Worm (Caenorhabditis elegans): ENCODE data around the gene ZK1290.11.

Gene ZK1290.11

ce11 chrII:7562616-7563015 lies 1.2 kb upstream of the ZK1290.11 start:
- no peak for TF ChIP-seq fkh-2 (tag; optimal IDR thresholded peaks at IDR 0.05)
- TF ChIP-seq nhr-237 (tag; optimal IDR thresholded peaks at IDR 0.05): no peak
- TF ChIP-seq nhr-25 (tag; optimal IDR thresholded peaks at IDR 0.05): no peak
- no peak for TF ChIP-seq nhr-11 (tag; optimal IDR thresholded peaks at IDR 0.05)
- no peak for TF ChIP-seq ceh-16 (tag; optimal IDR thresholded peaks at IDR 0.05)
- TF ChIP-seq fos-1 (tag; optimal IDR thresholded peaks at IDR 0.05): no peak
- TF ChIP-seq skn-1 (tag; optimal IDR thresholded peaks at IDR 0.05): no peak
- TF ChIP-seq aly-2 (tag; optimal IDR thresholded peaks at IDR 0.05): no peak
- no peak for TF ChIP-seq ZK546.5 (tag; optimal IDR thresholded peaks at IDR 0.05)
- no peak for TF ChIP-seq mdl-1 (tag; optimal IDR thresholded peaks at IDR 0.05)
- TF ChIP-seq nfya-1 (tag; optimal IDR thresholded peaks at IDR 0.05; ENCODE audit: insufficient read depth): no peak
- TF ChIP-seq pqm-1 (tag; optimal IDR thresholded peaks at IDR 0.05): no peak
- no peak for TF ChIP-seq elt-2 (tag; optimal IDR thresholded peaks at IDR 0.05)
- no peak for TF ChIP-seq mml-1 (tag; optimal IDR thresholded peaks at IDR 0.05)
- no peak for TF ChIP-seq ztf-4 (tag; optimal IDR thresholded peaks at IDR 0.05)

ce11 chrII:7560844-7561243 lies 550 bp downstream of the ZK1290.11 start:
- TF ChIP-seq nhr-23 (tag; optimal IDR thresholded peaks at IDR 0.05) (no peak), mml-1 (tag; optimal IDR thresholded peaks at IDR 0.05) (no peak), ceh-16 (tag; optimal IDR thresholded peaks at IDR 0.05) (no peak), ceh-9 (tag; optimal IDR thresholded peaks at IDR 0.05) (no peak), nhr-67 (tag; optimal IDR thresholded peaks at IDR 0.05) (no peak), pqm-1 (tag; optimal IDR thresholded peaks at IDR 0.05) (no peak), jun-1 (tag; optimal IDR thresholded peaks at IDR 0.05) (no peak), nfya-1 (tag; optimal IDR thresholded peaks at IDR 0.05; ENCODE audit: insufficient read depth) (no peak), eor-1 (tag; optimal IDR thresholded peaks at IDR 0.05) (no peak), nhr-25 (tag; optimal IDR thresholded peaks at IDR 0.05) (no peak), ZK546.5 (tag; optimal IDR thresholded peaks at IDR 0.05) (no peak), lsy-12 (tag; optimal IDR thresholded peaks at IDR 0.05) (no peak)

ce11 chrII:7558864-7559263 lies 2.5 kb downstream of the ZK1290.11 start:
- TF ChIP-seq pha-4 (tag; optimal IDR thresholded peaks at IDR 0.05) (no peak), nhr-43 (tag; optimal IDR thresholded peaks at IDR 0.05; ENCODE audit: poor library complexity, severe bottlenecking) (no peak), mml-1 (tag; optimal IDR thresholded peaks at IDR 0.05) (no peak), fkh-10 (GFP tag; optimal IDR thresholded peaks at IDR 0.05) (peak; percentile 72)

ce11 chrII:7557981-7558380 lies 3.4 kb downstream of the ZK1290.11 start:
- TF ChIP-seq nhr-43 (tag; optimal IDR thresholded peaks at IDR 0.05; ENCODE audit: poor library complexity, severe bottlenecking): no peak
- TF ChIP-seq nhr-77 (tag; optimal IDR thresholded peaks at IDR 0.05): no peak
- TF ChIP-seq lsy-12 (tag; optimal IDR thresholded peaks at IDR 0.05): no peak
- peak; percentile 10 for TF ChIP-seq unc-62 (GFP tag; optimal IDR thresholded peaks at IDR 0.05)
- TF ChIP-seq elt-3 (tag; optimal IDR thresholded peaks at IDR 0.05): no peak
- TF ChIP-seq jun-1 (tag; optimal IDR thresholded peaks at IDR 0.05): peak; percentile 13
- TF ChIP-seq unc-39 (tag; optimal IDR thresholded peaks at IDR 0.05): no peak
- peak; percentile 51 for TF ChIP-seq nhr-25 (tag; optimal IDR thresholded peaks at IDR 0.05)
- TF ChIP-seq pqm-1 (tag; optimal IDR thresholded peaks at IDR 0.05): peak; percentile 26
- TF ChIP-seq nhr-76 (tag; optimal IDR thresholded peaks at IDR 0.05): no peak
- TF ChIP-seq pha-4 (tag; optimal IDR thresholded peaks at IDR 0.05): peak; percentile 54
- no peak for TF ChIP-seq ztf-4 (tag; optimal IDR thresholded peaks at IDR 0.05)
- no peak for TF ChIP-seq fos-1 (tag; optimal IDR thresholded peaks at IDR 0.05)
- TF ChIP-seq egl-5 (tag; optimal IDR thresholded peaks at IDR 0.05): no peak
- no peak for TF ChIP-seq fkh-2 (tag; optimal IDR thresholded peaks at IDR 0.05)

ce11 chrII:7555454-7555853 lies 5.9 kb downstream of the ZK1290.11 start, which contains the start of gene ZK1290.14:
Gene ZK1290.14 (minus strand): TSS chrII:7555592.
- TF ChIP-seq nhr-12 (tag; optimal IDR thresholded peaks at IDR 0.05) (no peak), skn-1 (tag; optimal IDR thresholded peaks at IDR 0.05) (no peak), ztf-4 (tag; optimal IDR thresholded peaks at IDR 0.05) (no peak), R02D3.7 (tag; optimal IDR thresholded peaks at IDR 0.05) (no peak), ceh-28 (tag; optimal IDR thresholded peaks at IDR 0.05) (no peak), nhr-237 (tag; optimal IDR thresholded peaks at IDR 0.05) (no peak), snpc-4 (tag; optimal IDR thresholded peaks at IDR 0.05) (no peak), eor-1 (tag; optimal IDR thresholded peaks at IDR 0.05) (no peak), egl-27 (tag; optimal IDR thresholded peaks at IDR 0.05) (no peak), elt-3 (tag; optimal IDR thresholded peaks at IDR 0.05) (no peak), hmg-11 (tag; optimal IDR thresholded peaks at IDR 0.05) (no peak), mml-1 (tag; optimal IDR thresholded peaks at IDR 0.05) (no peak), fos-1 (tag; optimal IDR thresholded peaks at IDR 0.05) (no peak), elt-1 (tag; optimal IDR thresholded peaks at IDR 0.05) (no peak), nhr-77 (tag; optimal IDR thresholded peaks at IDR 0.05) (no peak)

Data from whole organism, L3 larva.